Fruit fly (Drosophila melanogaster) whole organism, pupa: ENCODE measurements around the gene Elba3.

Experiments
- CG13204 ChIP-seq: fragments of 200-800 bp; sonication (Bioruptor generic); optimal IDR thresholded peaks from 2 replicates; lab custom pipeline; 2018; ENCODE audit warnings: missing biosample characterization, mild to moderate bottlenecking, missing genetic modification characterization, moderate library complexity
- CG14655 ChIP-seq: fragments of 200-800 bp; sonication (Bioruptor generic); optimal IDR thresholded peaks from 3 replicates; lab custom pipeline; 2017; ENCODE audit warnings: mild to moderate bottlenecking, missing biosample characterization, missing genetic modification reagents, missing genetic modification characterization
- CG17806 ChIP-seq: fragments of 200-800 bp; sonication (Bioruptor generic); optimal IDR thresholded peaks from 2 replicates; lab custom pipeline; 2018; ENCODE audit warnings: missing biosample characterization, mild to moderate bottlenecking, missing genetic modification characterization, moderate library complexity
- CG32121 ChIP-seq: fragments of 200-800 bp; sonication (Bioruptor generic); IDR thresholded peaks from 2 replicates; pipeline ENCODE4 v1.3.6; 2022; ENCODE audit warnings: missing biosample characterization, missing genetic modification characterization
- CG8159 ChIP-seq: fragments of 200-800 bp; sonication (Bioruptor generic); optimal IDR thresholded peaks from 3 replicates; lab custom pipeline; 2018; ENCODE audit warnings: missing biosample characterization, mild to moderate bottlenecking, missing genetic modification characterization, moderate library complexity
- CG8301 ChIP-seq: fragments of 200-800 bp; sonication (Bioruptor generic); optimal IDR thresholded peaks from 2 replicates; lab custom pipeline; 2018; ENCODE audit warnings: missing biosample characterization, mild to moderate bottlenecking, missing genetic modification characterization
- CG9948 ChIP-seq: fragments of 200-800 bp; sonication (Bioruptor generic); optimal IDR thresholded peaks from 2 replicates; lab custom pipeline; 2018; ENCODE audit warnings: missing biosample characterization, mild to moderate bottlenecking, missing genetic modification characterization, moderate library complexity
- Ets98B ChIP-seq: fragments of 200-800 bp; sonication (Bioruptor generic); IDR thresholded peaks from 2 replicates; pipeline ENCODE4 v1.3.6; 2022; ENCODE audit warnings: missing biosample characterization, missing genetic modification characterization
- Pif1A ChIP-seq: fragments of 200-800 bp; sonication (Bioruptor generic); optimal IDR thresholded peaks from 3 replicates; lab custom pipeline; 2016; ENCODE audit warnings: missing biosample characterization, missing genetic modification characterization
- Pif1B ChIP-seq: fragments of 200-800 bp; sonication (Bioruptor generic); optimal IDR thresholded peaks from 3 replicates; lab custom pipeline; 2016; ENCODE audit warnings: missing biosample characterization, missing genetic modification characterization
- fd96Ca ChIP-seq: fragments of 200-800 bp; sonication (Bioruptor generic); IDR thresholded peaks from 3 replicates; pipeline ENCODE4 v1.3.6; 2022; ENCODE audit warnings: missing biosample characterization, missing genetic modification characterization

DNA sequence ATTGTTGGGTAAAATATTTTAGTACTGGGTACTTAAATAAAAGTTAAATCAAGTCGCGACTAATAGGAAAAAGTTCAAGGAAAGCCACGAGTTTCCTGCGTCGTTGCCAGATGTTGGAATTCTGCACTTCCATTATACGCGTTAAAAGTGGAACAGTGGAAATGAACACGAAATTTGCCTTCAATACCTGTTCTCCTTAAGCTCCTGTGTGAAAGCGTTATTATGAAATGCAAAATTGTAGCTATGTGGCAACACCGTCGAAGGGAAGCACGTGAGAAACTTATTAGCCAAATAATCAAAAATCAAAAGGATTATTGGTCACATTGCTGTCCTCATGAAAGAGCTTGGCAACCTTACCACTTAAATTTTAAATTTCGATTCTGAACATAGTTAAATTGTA, 3.3 kb downstream of the Elba3 start, which contains the start of gene CG3251:
- TF ChIP-seq Pif1B (GFP tag; lab: Kevin White, UChicago) (no peak), CG8159 (tag; lab: Kevin White, UChicago) (no peak), CG8301 (tag; lab: Kevin White, UChicago) (no peak), CG14655 (GFP tag; lab: Kevin White, UChicago) (no peak), CG32121 (GFP tag; lab: Robert Waterston, UW) (no peak), fd96Ca (no peak), CG17806 (no peak), CG13204 (GFP tag; lab: Kevin White, UChicago) (no peak), CG9948 (tag; lab: Kevin White, UChicago) (no peak), Pif1A (GFP tag; lab: Kevin White, UChicago) (no peak), Ets98B (GFP tag; lab: Robert Waterston, UW) (no peak)
